Worm (Caenorhabditis elegans): Measurements from ENCODE around the gene F37A4.5.

- TF ChIP-seq nhr-25 (tag; optimal IDR thresholded peaks at IDR 0.05): no peak
- TF ChIP-seq nhr-77 (tag; optimal IDR thresholded peaks at IDR 0.05): no peak
- no peak for TF ChIP-seq R02D3.7 (tag; optimal IDR thresholded peaks at IDR 0.05)
These were observed 6.6 kb downstream of the F37A4.5 start, which contains the start of gene F37A4.3 for ce11 chrIII:6718270-6718669.

Measured in whole organism, L2 larva.